Worm (Caenorhabditis elegans) whole organism, young adult: ENCODE results near the gene T14B4.8.
A peak's percentile ranks its signal among the peaks of the same experiment; 100 is the strongest.

Source experiments
- F49E8.2 ChIP-seq: sonication (generic microtip); optimal IDR thresholded peaks from 3 replicates; lab custom pipeline; 2017; ENCODE audit warnings: missing genetic modification characterization, mild to moderate bottlenecking, missing compliant biosample characterization, antibody characterized with exemption, moderate library complexity; ENCODE audit not compliant: insufficient read depth
- T26A5.8 ChIP-seq: sonication (generic microtip); optimal IDR thresholded peaks from 2 replicates; lab custom pipeline; 2016; ENCODE audit warnings: missing genetic modification characterization, missing compliant biosample characterization
- bed-2 ChIP-seq: fragments of 200-800 bp; sonication (Bioruptor generic); IDR thresholded peaks from 2 replicates; pipeline ENCODE4 v1.3.6; 2022; ENCODE audit warnings: missing genetic modification reagents, missing genetic modification characterization, missing compliant biosample characterization
- ccch-3 ChIP-seq: fragments of 200-800 bp; sonication (Bioruptor generic); optimal IDR thresholded peaks from 2 replicates; lab custom pipeline; 2018; ENCODE audit warnings: mild to moderate bottlenecking, missing genetic modification characterization, missing compliant biosample characterization
- egl-44 ChIP-seq: fragments of 200-800 bp; sonication (Bioruptor generic); IDR thresholded peaks from 2 replicates; pipeline ENCODE4 v1.3.6; 2022; ENCODE audit warnings: missing genetic modification reagents, missing genetic modification characterization, missing compliant biosample characterization
- hmg-20 ChIP-seq: fragments of 200-800 bp; sonication (Bioruptor generic); IDR thresholded peaks from 2 replicates; pipeline ENCODE4 v1.3.6; 2022; ENCODE audit warnings: missing genetic modification reagents, missing genetic modification characterization, missing compliant biosample characterization
- lin-40 ChIP-seq: sonication (generic microtip); optimal IDR thresholded peaks from 2 replicates; lab custom pipeline; 2016; ENCODE audit warnings: missing genetic modification characterization, mild to moderate bottlenecking, missing compliant biosample characterization, missing genotype, missing genetic modification reagents
- nhr-80 ChIP-seq: sonication (generic microtip); optimal IDR thresholded peaks from 2 replicates; lab custom pipeline; 2016; ENCODE audit warnings: missing genetic modification characterization, missing compliant biosample characterization
- snpc-3.4 ChIP-seq: sonication (generic microtip); optimal IDR thresholded peaks from 2 replicates; lab custom pipeline; 2017; ENCODE audit warnings: missing genetic modification characterization, mild to moderate bottlenecking, missing compliant biosample characterization, antibody characterized with exemption, moderate library complexity, missing genotype, missing genetic modification reagents
- zfh-2 ChIP-seq: fragments of 200-800 bp; sonication (Bioruptor generic); conservative IDR thresholded peaks from 2 replicates; pipeline ENCODE4 v1.3.6; 2022; ENCODE audit warnings: missing genetic modification reagents, missing genetic modification characterization, missing compliant biosample characterization
- ztf-3 ChIP-seq: fragments of 200-800 bp; sonication (Bioruptor generic); optimal IDR thresholded peaks from 2 replicates; lab custom pipeline; 2018; ENCODE audit warnings: mild to moderate bottlenecking, missing genetic modification characterization, missing compliant biosample characterization

The T14B4.8 gene

ce11 chrII:6682918-6683317 lies 46.3 kb downstream of the T14B4.8 start (continued):
- TF ChIP-seq snpc-3.4 (tag; lab: Kevin White, UChicago), result peak; percentile 34
- peak; percentile 55 for TF ChIP-seq F49E8.2 (tag; lab: Kevin White, UChicago)
- TF ChIP-seq, all 124 proteins: peak for 16

- no peak for TF ChIP-seq T26A5.8
- peak; percentile 43 for TF ChIP-seq nhr-80
- TF ChIP-seq, all 124 proteins: peak for 1
Observed at ce11 chrII:6681478-6681877, 47.7 kb downstream of the T14B4.8 start.

ce11 chrII:6679724-6680123 lies 49.5 kb downstream of the T14B4.8 start, which contains the start of gene ift-74:
Gene ift-74, plus strand, starts transcription at chrII:6680024.
- TF ChIP-seq egl-44 (GFP tag; lab: Robert Waterston, UW) (no peak), zfh-2 (no peak), ccch-3 (GFP tag; lab: Kevin White, UChicago) (no peak)

- TF ChIP-seq lin-40 (tag; lab: Kevin White, UChicago) (no peak), hmg-20 (no peak), bed-2 (GFP tag; lab: Robert Waterston, UW) (no peak), ztf-3 (GFP tag; lab: Kevin White, UChicago) (no peak), nhr-80 (peak; percentile 64)
Observed at ce11 chrII:6673894-6674293, 55.3 kb downstream of the T14B4.8 start, which contains the start of gene H43E16.1. Gene H43E16.1, plus strand, starts transcription at chrII:6674268.
